Worm (Caenorhabditis elegans) whole organism, midembryonic: ENCODE data around the gene F09E5.7.

Source experiments
- T22C8.4 ChIP-seq: fragments of 200-800 bp; sonication (Bioruptor generic); IDR thresholded peaks from 2 replicates; pipeline ENCODE4 v1.3.6; 2022; ENCODE audit warnings: missing genetic modification characterization, missing compliant biosample characterization
- cog-1 ChIP-seq: sonication (generic microtip); optimal IDR thresholded peaks from 2 replicates; lab custom pipeline; 2016; ENCODE audit warnings: missing genetic modification characterization, missing compliant biosample characterization
- flt-1 ChIP-seq: fragments of 200-800 bp; sonication (Bioruptor generic); IDR thresholded peaks from 2 replicates; pipeline ENCODE4 v1.3.6; 2022; ENCODE audit warnings: missing genetic modification characterization, missing compliant biosample characterization
- klf-2 ChIP-seq: fragments of 200-800 bp; sonication (Bioruptor generic); conservative IDR thresholded peaks from 2 replicates; pipeline ENCODE4 v1.3.6; 2022; ENCODE audit warnings: missing genetic modification reagents, missing genetic modification characterization, missing compliant biosample characterization
- med-1 ChIP-seq: sonication (generic microtip); optimal IDR thresholded peaks from 2 replicates; lab custom pipeline; 2017; ENCODE audit warnings: missing genetic modification characterization, mild to moderate bottlenecking, missing compliant biosample characterization, antibody characterized with exemption, missing genetic modification reagents; ENCODE audit not compliant: insufficient read depth
- ref-1 ChIP-seq: fragments of 200-800 bp; sonication (Bioruptor generic); conservative IDR thresholded peaks from 2 replicates; pipeline ENCODE4 v1.3.6; 2022; ENCODE audit warnings: missing genetic modification reagents, missing genetic modification characterization, missing compliant biosample characterization
- tab-1 ChIP-seq: fragments of 200-800 bp; sonication (Bioruptor generic); IDR thresholded peaks from 2 replicates; pipeline ENCODE4 v1.3.6; 2022; ENCODE audit warnings: missing genetic modification characterization, missing compliant biosample characterization
- ztf-23 ChIP-seq: fragments of 200-800 bp; sonication (Bioruptor generic); IDR thresholded peaks from 2 replicates; pipeline ENCODE4 v1.3.6; 2022; ENCODE audit warnings: missing genetic modification reagents, missing genetic modification characterization, missing compliant biosample characterization
- ztf-29 ChIP-seq: fragments of 200-800 bp; sonication (Bioruptor generic); IDR thresholded peaks from 2 replicates; pipeline ENCODE4 v1.3.6; 2022; ENCODE audit warnings: missing genetic modification reagents, missing genetic modification characterization, missing compliant biosample characterization

Gene F09E5.7

ce11 chrII:5333729-5334255 lies 18.1 kb upstream of the F09E5.7 start:
- TF ChIP-seq cog-1 (tag; lab: Kevin White, UChicago) = no peak
- no peak for TF ChIP-seq flt-1 (GFP tag; lab: Robert Waterston, UW)
- TF ChIP-seq T22C8.4 (GFP tag; lab: Robert Waterston, UW) = no peak
- no peak for TF ChIP-seq med-1 (GFP tag; lab: Kevin White, UChicago)
- TF ChIP-seq ref-1 (GFP tag; lab: Robert Waterston, UW) = no peak
- TF ChIP-seq ztf-29 (GFP tag; lab: Robert Waterston, UW) = no peak
- TF ChIP-seq klf-2 (GFP tag; lab: Robert Waterston, UW) = no peak
- TF ChIP-seq ztf-23 (GFP tag; lab: Robert Waterston, UW) = no peak
- no peak for TF ChIP-seq tab-1 (GFP tag; lab: Robert Waterston, UW)

ce11 chrII:5334628-5335027 lies 17.3 kb upstream of the F09E5.7 start:
- TF ChIP-seq ztf-29 (GFP tag; lab: Robert Waterston, UW) (no peak), cog-1 (tag; lab: Kevin White, UChicago) (no peak), ztf-23 (GFP tag; lab: Robert Waterston, UW) (no peak), ref-1 (GFP tag; lab: Robert Waterston, UW) (no peak), med-1 (GFP tag; lab: Kevin White, UChicago) (no peak), tab-1 (GFP tag; lab: Robert Waterston, UW) (no peak), klf-2 (GFP tag; lab: Robert Waterston, UW) (no peak), flt-1 (GFP tag; lab: Robert Waterston, UW) (no peak), T22C8.4 (GFP tag; lab: Robert Waterston, UW) (no peak)

ce11 chrII:5335370-5336034 lies 16.4 kb upstream of the F09E5.7 start:
- no peak for TF ChIP-seq med-1 (GFP tag; lab: Kevin White, UChicago)
- no peak for TF ChIP-seq ztf-29 (GFP tag; lab: Robert Waterston, UW)
- no peak for TF ChIP-seq cog-1 (tag; lab: Kevin White, UChicago)
- no peak for TF ChIP-seq klf-2 (GFP tag; lab: Robert Waterston, UW)
- no peak for TF ChIP-seq ref-1 (GFP tag; lab: Robert Waterston, UW)
- no peak for TF ChIP-seq flt-1 (GFP tag; lab: Robert Waterston, UW)
- TF ChIP-seq tab-1 (GFP tag; lab: Robert Waterston, UW) = no peak
- no peak for TF ChIP-seq ztf-23 (GFP tag; lab: Robert Waterston, UW)
- no peak for TF ChIP-seq T22C8.4 (GFP tag; lab: Robert Waterston, UW)

- no peak for TF ChIP-seq med-1 (GFP tag; lab: Kevin White, UChicago)
- 0 out of 2 replicates have a peak, but pooled peaks have one; percentile 8 for TF ChIP-seq flt-1 (GFP tag; lab: Robert Waterston, UW)
- TF ChIP-seq cog-1 (tag; lab: Kevin White, UChicago) = no peak
- TF ChIP-seq ref-1 (GFP tag; lab: Robert Waterston, UW) = no peak
- no peak for TF ChIP-seq tab-1 (GFP tag; lab: Robert Waterston, UW)
- TF ChIP-seq ztf-29 (GFP tag; lab: Robert Waterston, UW) = 0 out of 2 replicates have a peak, but pooled peaks have one; percentile 42
- TF ChIP-seq ztf-23 (GFP tag; lab: Robert Waterston, UW) = peak; percentile 63; the same call in 1 of the 2 replicates
- no peak for TF ChIP-seq klf-2 (GFP tag; lab: Robert Waterston, UW)
These were observed 15.9 kb upstream of the F09E5.7 start for ce11 chrII:5336035-5336376.

ce11 chrII:5336660-5337494 lies 15.0 kb upstream of the F09E5.7 start:
- TF ChIP-seq flt-1 (GFP tag; lab: Robert Waterston, UW) (no peak), cog-1 (tag; lab: Kevin White, UChicago) (peak; percentile 18)

- TF ChIP-seq klf-2 (GFP tag; lab: Robert Waterston, UW) (no peak), cog-1 (tag; lab: Kevin White, UChicago) (no peak), tab-1 (GFP tag; lab: Robert Waterston, UW) (no peak), med-1 (GFP tag; lab: Kevin White, UChicago) (no peak), ztf-23 (GFP tag; lab: Robert Waterston, UW) (no peak), T22C8.4 (GFP tag; lab: Robert Waterston, UW) (no peak), ztf-29 (GFP tag; lab: Robert Waterston, UW) (no peak), flt-1 (GFP tag; lab: Robert Waterston, UW) (no peak), ref-1 (GFP tag; lab: Robert Waterston, UW) (no peak)
These were observed 14.4 kb upstream of the F09E5.7 start for ce11 chrII:5337495-5337840.

- TF ChIP-seq cog-1 (tag; lab: Kevin White, UChicago) (no peak), ref-1 (GFP tag; lab: Robert Waterston, UW) (no peak), ztf-29 (GFP tag; lab: Robert Waterston, UW) (no peak), med-1 (GFP tag; lab: Kevin White, UChicago) (no peak), ztf-23 (GFP tag; lab: Robert Waterston, UW) (no peak)
These were observed 13.6 kb upstream of the F09E5.7 start for ce11 chrII:5338301-5338700.

- no peak for TF ChIP-seq T22C8.4 (GFP tag; lab: Robert Waterston, UW)
- no peak for TF ChIP-seq flt-1 (GFP tag; lab: Robert Waterston, UW)
- TF ChIP-seq ztf-29 (GFP tag; lab: Robert Waterston, UW) = no peak
- no peak for TF ChIP-seq klf-2 (GFP tag; lab: Robert Waterston, UW)
- no peak for TF ChIP-seq med-1 (GFP tag; lab: Kevin White, UChicago)
- no peak for TF ChIP-seq tab-1 (GFP tag; lab: Robert Waterston, UW)
- no peak for TF ChIP-seq ztf-23 (GFP tag; lab: Robert Waterston, UW)
- no peak for TF ChIP-seq cog-1 (tag; lab: Kevin White, UChicago)
- TF ChIP-seq ref-1 (GFP tag; lab: Robert Waterston, UW) = no peak
These were observed 12.4 kb upstream of the F09E5.7 start for ce11 chrII:5339547-5339946.
